Worm (Caenorhabditis elegans) whole organism, mixed stage, embryonic: ENCODE results near the gene srd-12.

Experiments
- ceh-83 ChIP-seq: fragments of 200-800 bp; sonication (Bioruptor generic); optimal IDR thresholded peaks from 2 replicates; lab custom pipeline; 2018; ENCODE audit warnings: mild to moderate bottlenecking, missing genetic modification characterization, missing compliant biosample characterization
- ces-1 ChIP-seq: fragments of 150-350 bp; optimal IDR thresholded peaks from 2 replicates; lab custom pipeline; 2014; ENCODE audit warnings: missing biosample characterization, missing genetic modification reagents, missing genetic modification characterization
- lin-13 ChIP-seq: fragments of 150-350 bp; optimal IDR thresholded peaks from 2 replicates; lab custom pipeline; 2014; ENCODE audit warnings: missing biosample characterization, missing genetic modification characterization
- sem-2 ChIP-seq: fragments of 200-800 bp; sonication (Bioruptor generic); optimal IDR thresholded peaks from 2 replicates; lab custom pipeline; 2018; ENCODE audit warnings: mild to moderate bottlenecking, missing genetic modification characterization, missing compliant biosample characterization
- snpc-4 ChIP-seq: fragments of 150-350 bp; optimal IDR thresholded peaks from 2 replicates; lab custom pipeline; 2014; ENCODE audit warnings: missing biosample characterization, missing genetic modification characterization

DNA sequence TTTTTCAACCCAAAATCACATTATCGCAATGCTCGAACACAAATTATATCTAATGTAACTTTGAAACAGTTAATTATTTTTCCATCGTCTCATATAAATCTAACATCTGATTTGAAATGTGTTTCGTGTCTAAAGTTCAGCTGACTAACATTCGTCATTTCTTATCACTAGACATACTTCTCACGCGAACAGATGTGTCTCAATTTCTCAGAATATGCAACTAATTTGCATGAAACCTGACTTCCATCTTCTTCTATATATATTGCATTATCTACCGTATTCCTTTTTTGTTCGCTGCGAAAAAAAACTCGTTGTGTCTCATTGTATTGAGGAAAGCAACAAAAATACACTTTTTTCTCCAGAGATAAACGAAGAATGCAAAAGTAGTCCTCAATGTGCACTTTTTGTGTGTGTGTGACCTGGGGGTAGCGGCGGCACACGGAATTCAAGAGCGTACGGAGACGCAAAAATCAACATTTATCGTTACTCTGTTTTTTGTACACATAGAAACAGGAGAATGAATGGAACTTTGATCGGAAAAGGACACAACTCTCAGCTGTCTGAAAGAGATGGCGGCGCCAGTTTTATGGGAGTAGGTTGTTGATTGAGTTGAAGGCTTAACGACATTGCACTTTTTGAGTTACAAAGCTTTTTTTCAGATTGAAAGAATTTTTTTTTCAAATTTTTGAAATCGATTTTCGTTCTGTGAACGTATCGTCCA, 49.3 kb downstream of the srd-12 start:
- TF ChIP-seq ceh-83, result no peak
- no peak for TF ChIP-seq sem-2
- no peak for TF ChIP-seq snpc-4
- TF ChIP-seq ces-1 (GFP tag; lab: Kevin White, UChicago), result no peak
- TF ChIP-seq lin-13 (tag; lab: Kevin White, UChicago), result no peak
